Fruit fly (Drosophila melanogaster) whole organism, adult: ENCODE measurements around the gene CG12535.

Experiments used
- CG12768 ChIP-seq: fragments of 200-800 bp; sonication (Bioruptor generic); optimal IDR thresholded peaks from 2 replicates; lab custom pipeline; 2017; ENCODE audit warnings: missing biosample characterization, missing genetic modification characterization, mild to moderate bottlenecking, moderate library complexity, missing genetic modification reagents
- CG14711 ChIP-seq: fragments of 200-800 bp; sonication (Bioruptor generic); optimal IDR thresholded peaks from 2 replicates; lab custom pipeline; 2018; ENCODE audit warnings: missing biosample characterization, mild to moderate bottlenecking, missing genetic modification characterization, moderate library complexity
- CG1620 ChIP-seq: fragments of 200-800 bp; sonication (Bioruptor generic); optimal IDR thresholded peaks from 2 replicates; lab custom pipeline; 2016; ENCODE audit warnings: missing biosample characterization, missing genetic modification characterization
- Clk ChIP-seq: fragments of 200-800 bp; sonication (Bioruptor generic); optimal IDR thresholded peaks from 2 replicates; lab custom pipeline; 2017; ENCODE audit warnings: missing biosample characterization, missing genetic modification characterization
- cnc ChIP-seq, 2 experiments: fragments of >200 bp; optimal IDR thresholded peaks; 2 replicates each; lab custom pipeline; 2017
- ovo ChIP-seq: fragments of 200-800 bp; sonication (Bioruptor generic); optimal IDR thresholded peaks from 2 replicates; lab custom pipeline; 2016; ENCODE audit warnings: missing biosample characterization, missing genetic modification characterization
- tj ChIP-seq: fragments of 200-800 bp; sonication (Bioruptor generic); optimal IDR thresholded peaks from 3 replicates; lab custom pipeline; 2017; ENCODE audit warnings: missing biosample characterization, mild to moderate bottlenecking, missing genetic modification characterization, moderate library complexity

dm6 chrX:3485871-3486270 is 37.1 kb upstream of the CG12535 start:
- TF ChIP-seq CG12768 (GFP tag; lab: Kevin White, UChicago) (no peak), cnc (optimal IDR thresholded peaks at IDR 0.05; lab: Kevin White, UChicago) (no peak), Clk (GFP tag; lab: Kevin White, UChicago) (no peak), CG1620 (GFP tag; lab: Kevin White, UChicago) (no peak), tj (GFP tag; lab: Kevin White, UChicago) (no peak), CG14711 (tag; lab: Kevin White, UChicago) (no peak), ovo (GFP tag; lab: Kevin White, UChicago) (no peak)
